Worm (Caenorhabditis elegans) whole organism, L3 larva: Measurements from ENCODE around the gene Y43F4A.4.
"Not testable (repeated sequence)": the region's sequence is repeated elsewhere in the genome, so short reads cannot be mapped to it uniquely, and the experiment has no call there.

Experiments used
- aly-2 ChIP-seq: fragments of 150-350 bp; optimal IDR thresholded peaks from 2 replicates; lab custom pipeline; 2014; ENCODE audit warnings: missing biosample characterization, missing genetic modification characterization
- ama-1 ChIP-seq: fragments of 150-350 bp; optimal IDR thresholded peaks from 2 replicates; lab custom pipeline; 2018
- ceh-16 ChIP-seq: sonication (generic microtip); optimal IDR thresholded peaks from 2 replicates; lab custom pipeline; 2017; ENCODE audit warnings: missing biosample characterization, missing genetic modification characterization
- egl-27 ChIP-seq: sonication (generic microtip); optimal IDR thresholded peaks from 4 replicates; lab custom pipeline; 2017; ENCODE audit warnings: missing biosample characterization, missing genetic modification reagents, missing genetic modification characterization
- elt-2 ChIP-seq: sonication (generic microtip); optimal IDR thresholded peaks from 2 replicates; lab custom pipeline; 2016; ENCODE audit warnings: missing genetic modification reagents, mild to moderate bottlenecking, missing genetic modification characterization, missing compliant biosample characterization
- fkh-10 ChIP-seq: sonication (generic microtip); optimal IDR thresholded peaks from 2 replicates; lab custom pipeline; 2017; ENCODE audit warnings: missing biosample characterization, missing genetic modification reagents, missing genetic modification characterization
- lsy-12 ChIP-seq: sonication (generic microtip); optimal IDR thresholded peaks from 2 replicates; lab custom pipeline; 2016; ENCODE audit warnings: mild to moderate bottlenecking, missing genetic modification characterization, missing compliant biosample characterization
- nfya-1 ChIP-seq: sonication (generic microtip); optimal IDR thresholded peaks from 2 replicates; lab custom pipeline; 2017; ENCODE audit warnings: missing genetic modification characterization, mild to moderate bottlenecking, missing compliant biosample characterization, antibody characterized with exemption, moderate library complexity; ENCODE audit not compliant: insufficient read depth
- nhr-12 ChIP-seq: fragments of 150-350 bp; optimal IDR thresholded peaks from 2 replicates; lab custom pipeline; 2014; ENCODE audit warnings: missing biosample characterization, missing genetic modification characterization
- nhr-237 ChIP-seq: fragments of 150-350 bp; optimal IDR thresholded peaks from 2 replicates; lab custom pipeline; 2014; ENCODE audit warnings: missing biosample characterization, missing genetic modification characterization
- nhr-76 ChIP-seq: fragments of 150-350 bp; sonication (generic microtip); optimal IDR thresholded peaks from 5 replicates; lab custom pipeline; 2014; ENCODE audit warnings: missing biosample characterization, missing genetic modification characterization
- pqm-1 ChIP-seq: fragments of 150-350 bp; optimal IDR thresholded peaks from 2 replicates; lab custom pipeline; 2017; ENCODE audit warnings: missing biosample characterization, missing genetic modification characterization, inconsistent platforms
- unc-62 ChIP-seq: fragments of 150-350 bp; sonication (generic microtip); optimal IDR thresholded peaks from 4 replicates; lab custom pipeline; 2014; ENCODE audit warnings: missing biosample characterization, missing genetic modification reagents, missing genetic modification characterization
- ztf-11 ChIP-seq: fragments of 150-350 bp; optimal IDR thresholded peaks from 2 replicates; lab custom pipeline; 2014; ENCODE audit warnings: missing biosample characterization, missing genetic modification characterization

- not testable (repeated sequence) for TF ChIP-seq ama-1 (lab: Kevin White, UChicago); nhr-12; egl-27; pqm-1; nfya-1 (tag; lab: Kevin White, UChicago); ztf-11; ceh-16 (tag; lab: Kevin White, UChicago); aly-2 (tag; lab: Kevin White, UChicago); lsy-12 (tag; lab: Kevin White, UChicago); unc-62 (GFP tag; lab: Kevin White, UChicago); nhr-76; nhr-237 (tag; lab: Kevin White, UChicago); fkh-10 (GFP tag; lab: Kevin White, UChicago)
- TF ChIP-seq elt-2 (tag; lab: Kevin White, UChicago) = peak; percentile 11
These were observed 47.7 kb downstream of the Y43F4A.4 start, which contains the start of gene set-25 for ce11 chrIII:13292971-13293514.
